Fruit fly (Drosophila melanogaster) whole organism: Measurements from ENCODE around the gene CG31674.

Experiments used
- CG8478 ChIP-seq: fragments of >200 bp; optimal IDR thresholded peaks from 2 replicates; lab custom pipeline; 2018; ENCODE audit warnings: inconsistent platforms
- Dll ChIP-seq: fragments of >200 bp; optimal IDR thresholded peaks from 2 replicates; lab custom pipeline; 2017
- EcR ChIP-seq, 2 experiments: fragments of >200 bp; optimal IDR thresholded peaks; 2 replicates each; lab custom pipeline; 2017; ENCODE audit warnings: missing biosample characterization in 2 of 2, missing genetic modification characterization in 2 of 2, missing genetic modification reagents in 2 of 2
- pan ChIP-seq: fragments of >200 bp; optimal IDR thresholded peaks from 2 replicates; lab custom pipeline; 2017
- psq ChIP-seq: fragments of >200 bp; optimal IDR thresholded peaks from 2 replicates; lab custom pipeline; 2017
- usp ChIP-seq: fragments of >200 bp; optimal IDR thresholded peaks from 2 replicates; lab custom pipeline; 2017; ENCODE audit warnings: missing biosample characterization, missing genetic modification characterization, mixed read lengths

Gene CG31674

DNA sequence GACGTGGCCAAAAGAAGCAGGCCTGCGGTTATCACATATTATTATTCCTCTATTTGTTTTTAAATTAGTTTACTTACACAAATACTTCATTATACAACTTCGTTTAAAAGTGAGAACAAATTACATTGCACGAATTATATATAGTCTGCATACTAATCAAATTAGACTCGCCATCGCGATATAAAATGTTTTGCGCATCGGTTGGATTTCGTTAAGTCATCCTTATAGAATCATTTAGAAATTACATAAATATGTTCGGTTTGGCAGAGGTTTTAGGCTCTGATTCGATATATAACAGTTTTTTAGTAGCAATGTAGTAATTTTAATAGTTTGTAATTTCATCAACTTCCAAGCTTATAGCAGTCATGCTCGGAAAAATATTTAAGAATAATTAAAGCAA, 6.8 kb downstream of the CG31674 start, which contains the start of gene Spn38F:
Gene Spn38F, minus strand, starts transcription at position 101 of the 400 bp plus-strand sequence.
- TF ChIP-seq CG8478 (lab: Kevin White, UChicago) (no peak), pan (no peak), psq (lab: Kevin White, UChicago) (no peak), Dll (lab: Kevin White, UChicago) (no peak), usp (no peak), EcR (GFP tag; optimal IDR thresholded peaks at IDR 0.05; lab: Kevin White, UChicago) (no peak)

dm6 chr2L:20840006-20840405, 8.9 kb downstream of the CG31674 start:
- TF ChIP-seq EcR (GFP tag; optimal IDR thresholded peaks at IDR 0.05; lab: Kevin White, UChicago) (no peak), usp (no peak), psq (lab: Kevin White, UChicago) (no peak), Dll (lab: Kevin White, UChicago) (no peak), CG8478 (lab: Kevin White, UChicago) (no peak), pan (no peak)

DNA sequence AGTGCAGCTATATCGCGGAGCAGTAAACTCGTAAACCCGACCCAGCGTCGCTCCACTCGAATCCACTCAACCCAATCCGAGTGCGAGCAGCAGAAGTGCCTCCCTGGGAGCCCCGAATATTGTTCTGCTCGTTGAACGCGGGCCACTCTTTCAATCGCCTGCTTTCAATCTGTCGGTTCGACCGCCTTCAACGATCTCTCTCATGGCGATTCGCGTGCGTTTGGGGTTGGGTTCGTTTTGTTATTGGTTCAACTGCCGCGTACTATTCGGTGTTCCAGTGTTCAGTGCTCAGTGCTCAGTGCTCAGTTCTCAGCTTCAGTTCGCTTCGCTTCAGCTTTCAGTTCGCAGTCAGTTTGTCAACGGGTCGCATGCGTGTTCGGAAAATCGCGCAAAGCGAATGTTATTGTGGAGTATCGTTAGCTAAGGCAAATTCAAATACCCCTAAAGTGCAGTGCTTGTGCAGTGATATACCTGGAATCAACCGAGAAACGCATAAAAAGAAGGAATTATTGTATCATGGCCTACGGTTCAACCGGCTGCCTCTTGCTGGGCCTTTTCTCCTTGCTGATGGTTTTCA, 9.5 kb downstream of the CG31674 start, which contains the start of gene CG31676:
Gene CG31676, plus strand, starts transcription at position 289 of the 577 bp plus-strand sequence.
- TF ChIP-seq psq (lab: Kevin White, UChicago) (no peak), pan (no peak), usp (no peak), EcR (GFP tag; optimal IDR thresholded peaks at IDR 0.05; lab: Kevin White, UChicago) (no peak), Dll (lab: Kevin White, UChicago) (no peak), CG8478 (lab: Kevin White, UChicago) (no peak)

dm6 chr2L:20844381-20844780, 13.3 kb downstream of the CG31674 start:
- TF ChIP-seq pan (no peak), EcR (GFP tag; optimal IDR thresholded peaks at IDR 0.05; lab: Kevin White, UChicago) (no peak), CG8478 (lab: Kevin White, UChicago) (no peak), psq (lab: Kevin White, UChicago) (no peak), usp (no peak), Dll (lab: Kevin White, UChicago) (no peak)

dm6 chr2L:20849000-20849399, 17.9 kb downstream of the CG31674 start, which contains the start of gene CG14402:
TSS of gene CG14402 (plus strand) at chr2L:20849300.
- TF ChIP-seq usp: no peak
- TF ChIP-seq pan: no peak
- no peak for TF ChIP-seq Dll (lab: Kevin White, UChicago)
- no peak for TF ChIP-seq psq (lab: Kevin White, UChicago)
- TF ChIP-seq EcR (GFP tag; optimal IDR thresholded peaks at IDR 0.05; lab: Kevin White, UChicago): no peak
- no peak for TF ChIP-seq CG8478 (lab: Kevin White, UChicago)

DNA sequence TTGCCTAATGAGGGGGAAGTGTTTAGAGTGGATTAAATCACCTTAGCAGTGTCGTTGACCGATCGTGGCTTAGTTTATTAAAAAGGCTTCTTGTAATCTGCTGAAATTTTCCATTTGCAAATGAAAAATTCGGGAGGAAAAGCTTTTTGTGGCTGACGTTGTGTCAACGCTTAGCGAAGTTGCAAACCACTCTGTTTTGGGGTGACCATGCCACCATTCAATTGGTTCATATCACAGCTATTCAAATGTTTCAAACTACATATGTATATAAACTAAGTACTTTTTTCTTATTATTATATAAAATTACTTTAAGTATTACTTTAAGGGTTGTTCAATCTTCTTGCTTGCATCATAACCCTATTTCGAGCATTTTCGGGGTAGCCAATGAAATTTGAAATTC, 20.5 kb downstream of the CG31674 start:
- TF ChIP-seq pan: no peak
- no peak for TF ChIP-seq EcR (GFP tag; optimal IDR thresholded peaks at IDR 0.05; lab: Kevin White, UChicago)
- TF ChIP-seq psq (lab: Kevin White, UChicago): no peak
- TF ChIP-seq CG8478 (lab: Kevin White, UChicago): no peak
- no peak for TF ChIP-seq Dll (lab: Kevin White, UChicago)
- no peak for TF ChIP-seq usp

dm6 chr2L:20852092-20852628, 21.1 kb downstream of the CG31674 start, which contains the start of gene twit:
TSS of gene twit (plus strand) at chr2L:20852578.
- TF ChIP-seq EcR (GFP tag; optimal IDR thresholded peaks at IDR 0.05; lab: Kevin White, UChicago): no peak
- TF ChIP-seq Dll (lab: Kevin White, UChicago): no peak
- no peak for TF ChIP-seq pan
- no peak for TF ChIP-seq usp
- TF ChIP-seq psq (lab: Kevin White, UChicago): no peak
- no peak for TF ChIP-seq CG8478 (lab: Kevin White, UChicago)

DNA sequence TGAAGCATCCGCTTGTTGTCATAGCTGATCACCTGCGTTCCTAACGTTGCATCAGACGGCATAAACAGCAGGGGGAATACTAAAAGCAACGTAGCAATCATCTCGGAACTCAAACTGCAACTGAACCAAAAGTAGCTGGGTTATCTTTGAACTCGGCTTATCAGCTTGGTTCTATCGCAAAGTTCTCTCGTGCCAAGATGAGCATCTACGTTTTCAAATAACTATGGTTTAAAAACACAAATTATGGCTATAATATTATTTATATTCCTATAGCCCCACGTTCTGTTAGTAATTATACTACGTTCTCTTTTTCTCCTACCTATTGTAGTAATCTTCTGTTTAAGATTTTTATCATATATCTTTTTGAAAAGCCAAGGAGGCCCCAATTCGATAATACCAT, 26.7 kb downstream of the CG31674 start, which contains the start of gene CG14400:
Gene CG14400, minus strand, starts transcription at position 101 of the 400 bp plus-strand sequence.
- TF ChIP-seq psq (lab: Kevin White, UChicago) (no peak), EcR (GFP tag; optimal IDR thresholded peaks at IDR 0.05; lab: Kevin White, UChicago) (no peak), usp (no peak), pan (no peak), CG8478 (lab: Kevin White, UChicago) (no peak), Dll (lab: Kevin White, UChicago) (no peak)

DNA sequence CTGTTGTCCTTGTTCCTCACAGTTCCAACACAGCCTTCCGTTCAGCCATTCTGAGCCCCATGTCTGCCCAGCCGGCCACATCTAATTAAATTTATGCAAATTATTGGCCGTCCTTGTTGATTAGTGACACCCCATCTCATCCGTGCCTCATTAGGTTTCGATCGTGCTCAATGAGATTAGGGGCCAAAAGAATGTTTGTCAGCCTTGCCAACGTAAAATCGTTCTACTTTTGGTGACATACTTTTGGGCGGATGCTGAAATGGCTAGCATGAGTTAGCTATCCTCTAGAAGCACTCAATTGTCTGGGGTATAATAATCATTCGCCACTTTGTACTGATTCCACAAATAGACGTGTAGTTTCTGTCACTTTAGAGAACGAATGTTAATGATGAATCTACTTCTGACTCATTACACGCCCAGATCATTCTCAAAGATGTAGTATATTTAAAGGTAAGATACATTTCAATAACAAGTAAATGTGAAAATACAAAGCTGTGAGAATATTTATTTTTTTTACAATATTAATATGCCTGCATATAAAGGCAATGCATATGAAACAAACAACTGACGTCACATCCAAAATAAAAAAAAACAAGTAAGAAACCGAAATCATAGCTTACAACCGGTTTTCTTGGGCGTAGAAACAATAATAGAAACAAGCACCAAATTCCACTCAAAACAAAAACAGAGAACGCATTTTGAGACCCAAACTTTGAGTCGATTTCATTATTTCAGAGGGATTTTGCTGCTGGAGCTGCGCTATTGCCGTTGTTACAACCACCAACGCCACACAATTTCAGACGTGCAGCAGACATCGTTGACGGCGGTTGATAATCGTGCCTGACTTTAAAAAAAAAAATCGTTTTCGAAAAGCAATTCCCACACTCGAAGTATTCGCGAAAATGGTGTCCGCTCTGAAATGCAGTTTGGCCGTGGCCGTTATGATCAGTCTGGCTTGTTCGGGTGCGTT, 27.6 kb downstream of the CG31674 start, which contains the start of gene bero:
Gene bero, plus strand, starts transcription at position 325 of the 970 bp plus-strand sequence.
- TF ChIP-seq CG8478 (lab: Kevin White, UChicago) (no peak), usp (no peak), psq (lab: Kevin White, UChicago) (no peak), pan (no peak), EcR (GFP tag; optimal IDR thresholded peaks at IDR 0.05; lab: Kevin White, UChicago) (no peak)

DNA sequence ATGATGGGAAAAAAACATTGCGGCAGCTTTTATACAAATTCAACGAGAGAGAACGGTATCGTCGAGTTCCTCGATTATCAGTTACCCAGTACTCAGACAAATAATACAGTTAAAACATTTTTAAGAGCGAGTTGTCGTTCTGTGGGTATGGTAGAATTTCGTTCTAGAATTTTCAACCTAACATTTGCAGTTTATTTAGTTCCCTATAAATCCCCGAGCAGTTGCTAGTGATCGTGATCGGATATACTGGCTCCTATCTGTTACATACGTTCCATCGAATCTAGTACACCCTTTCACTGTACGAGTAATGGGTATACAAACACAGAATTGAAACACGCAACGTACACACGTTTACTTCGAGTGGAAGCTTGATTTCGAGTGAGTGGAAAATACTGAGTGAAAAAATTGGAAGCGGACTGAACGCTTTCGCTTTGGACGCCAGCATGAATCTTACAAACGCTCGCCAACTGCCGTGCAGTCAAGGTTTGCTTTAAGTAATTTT, 33.8 kb downstream of the CG31674 start, which contains the start of gene CG9338:
Gene CG9338, plus strand, starts transcription at position 452 of the 502 bp plus-strand sequence.
- TF ChIP-seq usp: no peak
- TF ChIP-seq EcR (GFP tag; optimal IDR thresholded peaks at IDR 0.05; lab: Kevin White, UChicago): no peak
- no peak for TF ChIP-seq Dll (lab: Kevin White, UChicago)
- peak; percentile 98 for TF ChIP-seq pan

- no peak for TF ChIP-seq CG8478 (lab: Kevin White, UChicago)
- no peak for TF ChIP-seq usp
- no peak for TF ChIP-seq psq (lab: Kevin White, UChicago)
- no peak for TF ChIP-seq Dll (lab: Kevin White, UChicago)
- TF ChIP-seq pan: no peak
- TF ChIP-seq EcR (GFP tag; optimal IDR thresholded peaks at IDR 0.05; lab: Kevin White, UChicago): no peak
These were observed 36.3 kb downstream of the CG31674 start, which contains the start of gene CG31675 for dm6 chr2L:20867381-20867780. TSS of gene CG31675 (plus strand) at chr2L:20867755.
